Worm (Caenorhabditis elegans): Measurements from ENCODE around the gene ZK829.1.
A peak's percentile ranks its signal among the peaks of the same experiment; 100 is the strongest.

ZK829.1 gene

ce11 chrIV:11955592-11955991 is 13.4 kb upstream of the ZK829.1 start:
- TF ChIP-seq B0261.1 (tag; optimal IDR thresholded peaks at IDR 0.05) = no peak
- peak; percentile 67; the same call in 1 of the 2 replicates for TF ChIP-seq madf-3 (GFP tag; IDR thresholded peaks at IDR 0.05)
- TF ChIP-seq athp-1 (tag; optimal IDR thresholded peaks at IDR 0.05) = peak; percentile 19
- TF ChIP-seq F22D6.2 (tag; optimal IDR thresholded peaks at IDR 0.05) = no peak
- TF ChIP-seq hsf-1 (GFP tag; IDR thresholded peaks at IDR 0.05) = peak; percentile 57; the same call in 1 of the 2 replicates
- TF ChIP-seq ceh-40 (GFP tag; IDR thresholded peaks at IDR 0.05) = 0 out of 2 replicates have a peak, but pooled peaks have one; percentile 15
- TF ChIP-seq snpc-3.4 (tag; optimal IDR thresholded peaks at IDR 0.05) = peak; percentile 1
- peak; percentile 81 for TF ChIP-seq repo-1 (tag; optimal IDR thresholded peaks at IDR 0.05)
- TF ChIP-seq ztf-26 (tag; optimal IDR thresholded peaks at IDR 0.05) = peak; percentile 41
- 0 out of 2 replicates have a peak, but pooled peaks have one; percentile 20 for TF ChIP-seq D2030.7 (GFP tag; IDR thresholded peaks at IDR 0.05)
- peak; percentile 63; the same call in 1 of the 2 replicates for TF ChIP-seq C06A6.2 (GFP tag; conservative IDR thresholded peaks at IDR 0.05)
- peak; percentile 58 for TF ChIP-seq lin-40 (tag; optimal IDR thresholded peaks at IDR 0.05)
- peak; percentile 64 for TF ChIP-seq tlf-1 (GFP tag; optimal IDR thresholded peaks at IDR 0.05)
- peak; percentile 28 for TF ChIP-seq die-1 (tag; optimal IDR thresholded peaks at IDR 0.05)
- TF ChIP-seq pbrm-1 (GFP tag; IDR thresholded peaks at IDR 0.05) = peak; percentile 44; the same call in 1 of the 2 replicates
- TF ChIP-seq madf-10 (tag; optimal IDR thresholded peaks at IDR 0.05) = peak; percentile 70
- TF ChIP-seq Y79H2A.3 (GFP tag; conservative IDR thresholded peaks at IDR 0.05) = 0 out of 2 replicates have a peak, but pooled peaks have one; percentile 54
- peak; percentile 16 for TF ChIP-seq hrde-1 (tag; optimal IDR thresholded peaks at IDR 0.05; ENCODE audit: borderline replicate concordance)
- TF ChIP-seq ccch-3 (GFP tag; optimal IDR thresholded peaks at IDR 0.05) = no peak
- peak; percentile 26 for TF ChIP-seq ztf-18 (tag; optimal IDR thresholded peaks at IDR 0.05)
- no peak for TF ChIP-seq nhr-120 (GFP tag; IDR thresholded peaks at IDR 0.05)
- TF ChIP-seq B0336.3 (GFP tag; IDR thresholded peaks at IDR 0.05) = 0 out of 2 replicates have a peak, but pooled peaks have one; percentile 22
- peak in 1 of 3 experiments; percentile 53 for TF ChIP-seq lin-35 (GFP tag; optimal IDR thresholded peaks at IDR 0.05)
- TF ChIP-seq nhr-90 (tag; optimal IDR thresholded peaks at IDR 0.05) = peak; percentile 25
- peak; percentile 55 for TF ChIP-seq F52B5.7 (tag; optimal IDR thresholded peaks at IDR 0.05)
- TF ChIP-seq nhr-80 (tag; optimal IDR thresholded peaks at IDR 0.05) = peak; percentile 95
- no peak for TF ChIP-seq snpc-1.3 (tag; optimal IDR thresholded peaks at IDR 0.05; ENCODE audit: insufficient read depth)
- peak; percentile 44; the same call in 1 of the 2 replicates for TF ChIP-seq mcd-1 (GFP tag; IDR thresholded peaks at IDR 0.05)
- TF ChIP-seq mxl-1 (tag; optimal IDR thresholded peaks at IDR 0.05) = no peak
- TF ChIP-seq Y56A3A.18 (GFP tag; IDR thresholded peaks at IDR 0.05) = peak; percentile 67
- TF ChIP-seq zfh-2 (GFP tag; conservative IDR thresholded peaks at IDR 0.05) = no peak
- peak; percentile 71 for TF ChIP-seq ztf-22 (GFP tag; optimal IDR thresholded peaks at IDR 0.05)
- TF ChIP-seq sdz-38 (tag; optimal IDR thresholded peaks at IDR 0.05) = no peak
- TF ChIP-seq T26A5.8 (tag; optimal IDR thresholded peaks at IDR 0.05) = peak; percentile 23
- peak in 1 of 2 experiments; percentile 76 for TF ChIP-seq let-607 (tag; optimal IDR thresholded peaks at IDR 0.05)
- peak; percentile 79 for TF ChIP-seq chd-7 (tag; optimal IDR thresholded peaks at IDR 0.05)
- peak; percentile 8 for TF ChIP-seq F23B12.7 (tag; optimal IDR thresholded peaks at IDR 0.05; ENCODE audit: insufficient read depth)
- TF ChIP-seq ZK185.1 (tag; optimal IDR thresholded peaks at IDR 0.05; ENCODE audit: poor library complexity, severe bottlenecking) = peak; percentile 45
- peak; percentile 51; the same call in 1 of the 2 replicates for TF ChIP-seq attf-6 (GFP tag; IDR thresholded peaks at IDR 0.05)
- TF ChIP-seq madf-6 (GFP tag; IDR thresholded peaks at IDR 0.05) = peak; percentile 43; the same call in 1 of the 2 replicates
- TF ChIP-seq cebp-1 (GFP tag; IDR thresholded peaks at IDR 0.05) = peak; percentile 63
- TF ChIP-seq cebp-1 (tag; optimal IDR thresholded peaks at IDR 0.05) = peak; percentile 65
- TF ChIP-seq zim-3 (tag; optimal IDR thresholded peaks at IDR 0.05) = peak; percentile 49
- TF ChIP-seq K11D2.4 (GFP tag; IDR thresholded peaks at IDR 0.05) = 0 out of 2 replicates have a peak, but pooled peaks have one; percentile 22
- peak; percentile 83 for TF ChIP-seq Y53G8AR.9 (GFP tag; conservative IDR thresholded peaks at IDR 0.05)
- TF ChIP-seq egl-44 (GFP tag; IDR thresholded peaks at IDR 0.05) = 0 out of 2 replicates have a peak, but pooled peaks have one; percentile 17
- TF ChIP-seq tbp1 (GFP tag; optimal IDR thresholded peaks at IDR 0.05) = peak; percentile 31
